Fruit fly (Drosophila melanogaster) whole organism, embryonic: ENCODE data around the gene CG14647.

ENCODE experiments used
- Ada2b ChIP-seq: fragments of 200-800 bp; sonication (Bioruptor generic); IDR thresholded peaks from 2 replicates; pipeline ENCODE4 v1.3.6; 2022; ENCODE audit warnings: missing biosample characterization, missing genetic modification characterization
- Asciz ChIP-seq: fragments of 200-800 bp; sonication (Bioruptor generic); optimal IDR thresholded peaks from 2 replicates; lab custom pipeline; 2017; ENCODE audit warnings: missing biosample characterization, mild to moderate bottlenecking, missing genetic modification characterization, missing genetic modification reagents
- Atf3 ChIP-seq: fragments of 200-800 bp; sonication (Bioruptor generic); optimal IDR thresholded peaks from 3 replicates; lab custom pipeline; 2016; ENCODE audit warnings: missing biosample characterization, missing genetic modification characterization
- B-H1 ChIP-seq: fragments of 200-800 bp; sonication (Bioruptor generic); IDR thresholded peaks from 3 replicates; pipeline ENCODE4 v1.3.6; 2022; ENCODE audit warnings: missing biosample characterization, missing genetic modification characterization
- CG10274 ChIP-seq: fragments of 200-800 bp; sonication (Bioruptor generic); optimal IDR thresholded peaks from 3 replicates; lab custom pipeline; 2017; ENCODE audit warnings: missing biosample characterization, mild to moderate bottlenecking, missing genetic modification characterization
- CG11504 ChIP-seq: fragments of 200-800 bp; sonication (Bioruptor generic); optimal IDR thresholded peaks from 3 replicates; lab custom pipeline; 2019; ENCODE audit warnings: missing biosample characterization, mild to moderate bottlenecking, missing genetic modification characterization, moderate library complexity
- CG12236 ChIP-seq: fragments of 200-800 bp; sonication (Bioruptor generic); optimal IDR thresholded peaks from 2 replicates; lab custom pipeline; 2016; ENCODE audit warnings: missing biosample characterization, missing genetic modification characterization
- CG12769 ChIP-seq: fragments of 200-800 bp; sonication (Bioruptor generic); optimal IDR thresholded peaks from 2 replicates; lab custom pipeline; 2019; ENCODE audit warnings: missing biosample characterization, mild to moderate bottlenecking, missing genetic modification characterization, moderate library complexity
- CG12942 ChIP-seq: fragments of 200-800 bp; sonication (Bioruptor generic); optimal IDR thresholded peaks from 3 replicates; lab custom pipeline; 2016; ENCODE audit warnings: missing biosample characterization, missing genetic modification characterization
- CG13894 ChIP-seq: fragments of 200-800 bp; sonication (Bioruptor generic); optimal IDR thresholded peaks from 3 replicates; lab custom pipeline; 2018; ENCODE audit warnings: missing biosample characterization, mild to moderate bottlenecking, missing genetic modification characterization, moderate library complexity
- CG17912 ChIP-seq: fragments of 200-800 bp; sonication (Bioruptor generic); optimal IDR thresholded peaks from 2 replicates; lab custom pipeline; 2018; ENCODE audit warnings: missing biosample characterization, mild to moderate bottlenecking, missing genetic modification characterization
- CG30020 ChIP-seq: fragments of 200-800 bp; optimal IDR thresholded peaks from 2 replicates; lab custom pipeline; 2019; ENCODE audit warnings: missing biosample characterization, mild to moderate bottlenecking, missing genetic modification characterization, moderate library complexity
- CG3726 ChIP-seq: fragments of 200-800 bp; sonication (Bioruptor generic); IDR thresholded peaks from 3 replicates; pipeline ENCODE4, ENCODE4 v1.3.6; 2022; ENCODE audit warnings: missing biosample characterization, missing genetic modification characterization
- CG6654 ChIP-seq: fragments of 200-800 bp; sonication (Bioruptor generic); optimal IDR thresholded peaks from 2 replicates; lab custom pipeline; 2017; ENCODE audit warnings: missing biosample characterization, mild to moderate bottlenecking, missing genetic modification characterization
- CTCF ChIP-seq: fragments of 200-800 bp; sonication (Bioruptor generic); optimal IDR thresholded peaks from 2 replicates; lab custom pipeline; 2017; ENCODE audit warnings: missing biosample characterization, mild to moderate bottlenecking, missing genetic modification characterization, moderate library complexity
- D ChIP-seq, 2 experiments: fragments of 200-800 bp in 1 of 2; fragments of >200 bp in 1 of 2; sonication (Bioruptor generic) in 1 of 2; optimal IDR thresholded peaks; 2 replicates in 1 of 2; 3 replicates in 1 of 2; lab custom pipeline; 2017; ENCODE audit warnings: mild to moderate bottlenecking in 1 of 2, missing biosample characterization in 1 of 2, missing genetic modification characterization in 1 of 2, missing genetic modification reagents in 1 of 2
- Deaf1 ChIP-seq: fragments of 200-800 bp; optimal IDR thresholded peaks from 3 replicates; lab custom pipeline; 2019; ENCODE audit warnings: missing biosample characterization, mild to moderate bottlenecking, missing genetic modification characterization, moderate library complexity
- Dip3 ChIP-seq: fragments of 200-800 bp; sonication (Bioruptor generic); optimal IDR thresholded peaks from 3 replicates; lab custom pipeline; 2016; ENCODE audit warnings: missing biosample characterization, missing genetic modification characterization
- HLH4C ChIP-seq: fragments of 200-800 bp; sonication (Bioruptor generic); IDR thresholded peaks from 3 replicates; pipeline ENCODE4 v1.3.6; 2022; ENCODE audit warnings: missing biosample characterization, missing genetic modification characterization; ENCODE audit not compliant: partially characterized antibody
- Hmx ChIP-seq: fragments of 200-800 bp; sonication (Bioruptor generic); optimal IDR thresholded peaks from 2 replicates; lab custom pipeline; 2016; ENCODE audit warnings: missing biosample characterization, missing genetic modification characterization
- Lim3 ChIP-seq: fragments of 200-800 bp; sonication (Bioruptor generic); IDR thresholded peaks from 2 replicates; pipeline ENCODE4 v1.3.6; 2022; ENCODE audit warnings: missing biosample characterization, missing genetic modification characterization
- Mes4 ChIP-seq: fragments of 200-800 bp; sonication (Bioruptor generic); optimal IDR thresholded peaks from 2 replicates; lab custom pipeline; 2016; ENCODE audit warnings: missing biosample characterization, missing genetic modification characterization
- NK7.1 ChIP-seq: fragments of 200-800 bp; sonication (Bioruptor generic); optimal IDR thresholded peaks from 3 replicates; lab custom pipeline; 2016; ENCODE audit warnings: missing biosample characterization, missing genetic modification characterization
- NfI ChIP-seq: fragments of 200-800 bp; sonication (Bioruptor generic); optimal IDR thresholded peaks from 3 replicates; lab custom pipeline; 2018; ENCODE audit warnings: missing biosample characterization, mild to moderate bottlenecking, missing genetic modification characterization, moderate library complexity
- Oaz ChIP-seq: fragments of 200-800 bp; sonication (Bioruptor generic); IDR thresholded peaks from 2 replicates; pipeline ENCODE4 v1.3.6; 2022; ENCODE audit warnings: missing biosample characterization, missing genetic modification characterization
- Optix ChIP-seq: fragments of 200-800 bp; sonication (Bioruptor generic); IDR thresholded peaks from 3 replicates; pipeline ENCODE4 v1.3.6; 2022; ENCODE audit warnings: missing biosample characterization, missing genetic modification characterization
- YL-1 ChIP-seq: fragments of 200-800 bp; sonication (Bioruptor generic); optimal IDR thresholded peaks from 3 replicates; lab custom pipeline; 2017; ENCODE audit warnings: missing biosample characterization, mild to moderate bottlenecking, missing genetic modification characterization
- abd-A ChIP-seq: fragments of 200-800 bp; sonication (Bioruptor generic); optimal IDR thresholded peaks from 3 replicates; lab custom pipeline; 2019; ENCODE audit warnings: missing biosample characterization, mild to moderate bottlenecking, missing genetic modification characterization, moderate library complexity
- aop ChIP-seq: fragments of 200-800 bp; sonication (Bioruptor generic); IDR thresholded peaks from 2 replicates; pipeline ENCODE4 v1.3.6; 2022; ENCODE audit warnings: missing biosample characterization, missing genetic modification characterization
- ash1 ChIP-seq: fragments of 200-800 bp; sonication (Bioruptor generic); optimal IDR thresholded peaks from 2 replicates; lab custom pipeline; 2018; ENCODE audit warnings: missing biosample characterization, mild to moderate bottlenecking, missing genetic modification characterization
- az2 ChIP-seq: fragments of 200-800 bp; sonication (Bioruptor generic); optimal IDR thresholded peaks from 3 replicates; lab custom pipeline; 2016; ENCODE audit warnings: missing biosample characterization, missing genetic modification characterization
- bigmax ChIP-seq: fragments of 200-800 bp; sonication (Bioruptor generic); optimal IDR thresholded peaks from 2 replicates; lab custom pipeline; 2018; ENCODE audit warnings: missing biosample characterization, mild to moderate bottlenecking, missing genetic modification characterization
- crp ChIP-seq, 2 experiments: fragments of 200-800 bp; sonication (Bioruptor generic); optimal IDR thresholded peaks; 2 replicates in 1 of 2; 3 replicates in 1 of 2; lab custom pipeline; 2017; ENCODE audit warnings: missing biosample characterization in 2 of 2, missing genetic modification characterization in 2 of 2, mild to moderate bottlenecking in 1 of 2, moderate library complexity in 1 of 2
- dpn ChIP-seq, 2 experiments: fragments of 200-800 bp; sonication (Bioruptor generic); optimal IDR thresholded peaks; 3 replicates each; lab custom pipeline; 2016; ENCODE audit warnings: missing biosample characterization in 2 of 2, missing genetic modification characterization in 2 of 2
- exex ChIP-seq: fragments of 200-800 bp; sonication (Bioruptor generic); optimal IDR thresholded peaks from 4 replicates; lab custom pipeline; 2018; ENCODE audit warnings: missing biosample characterization, mild to moderate bottlenecking, missing genetic modification characterization, moderate library complexity
- gem ChIP-seq: fragments of 200-800 bp; sonication (Bioruptor generic); optimal IDR thresholded peaks from 2 replicates; lab custom pipeline; 2019; ENCODE audit warnings: missing biosample characterization, mild to moderate bottlenecking, missing genetic modification characterization, moderate library complexity
- jigr1 ChIP-seq: fragments of 200-800 bp; sonication (Bioruptor generic); IDR thresholded peaks from 3 replicates; pipeline ENCODE4 v1.3.6; 2022; ENCODE audit warnings: missing biosample characterization, missing genetic modification characterization
- lab ChIP-seq: fragments of 200-800 bp; sonication (Bioruptor generic); optimal IDR thresholded peaks from 3 replicates; lab custom pipeline; 2017; ENCODE audit warnings: missing biosample characterization, missing genetic modification characterization, mild to moderate bottlenecking, moderate library complexity, missing genetic modification reagents
- mam ChIP-seq: fragments of 200-800 bp; sonication (Bioruptor generic); optimal IDR thresholded peaks from 3 replicates; lab custom pipeline; 2016; ENCODE audit warnings: missing biosample characterization, missing genetic modification characterization
- nom ChIP-seq: fragments of 200-800 bp; sonication (Bioruptor generic); optimal IDR thresholded peaks from 2 replicates; lab custom pipeline; 2017; ENCODE audit warnings: missing biosample characterization, missing genetic modification characterization, mild to moderate bottlenecking, moderate library complexity, missing genetic modification reagents
- pan ChIP-seq, 4 experiments: fragments of >200 bp in 3 of 4; fragments of 200-800 bp in 1 of 4; sonication (Bioruptor generic) in 1 of 4; optimal IDR thresholded peaks in 3 of 4; IDR thresholded peaks in 1 of 4; 2 replicates each; pipeline versions ENCODE4 v1.3.6 to Lab custom; 2017 to 2022; ENCODE audit warnings: missing biosample characterization in 2 of 4, missing genetic modification characterization in 2 of 4, mixed read lengths in 1 of 4
- pita ChIP-seq: fragments of 200-800 bp; sonication (Bioruptor generic); optimal IDR thresholded peaks from 2 replicates; lab custom pipeline; 2017; ENCODE audit warnings: missing biosample characterization, mild to moderate bottlenecking, missing genetic modification characterization
- pum ChIP-seq: fragments of 200-800 bp; sonication (Bioruptor generic); optimal IDR thresholded peaks from 2 replicates; lab custom pipeline; 2016; ENCODE audit warnings: missing biosample characterization, missing genetic modification characterization
- sim ChIP-seq: fragments of 200-800 bp; sonication (Bioruptor generic); IDR thresholded peaks from 2 replicates; pipeline ENCODE4 v1.3.6; 2022; ENCODE audit warnings: missing biosample characterization, missing genetic modification characterization
- slp2 ChIP-seq: fragments of 200-800 bp; sonication (Bioruptor generic); optimal IDR thresholded peaks from 2 replicates; lab custom pipeline; 2016; ENCODE audit warnings: missing biosample characterization, missing genetic modification characterization
- tap ChIP-seq: fragments of 200-800 bp; optimal IDR thresholded peaks from 3 replicates; lab custom pipeline; 2019; ENCODE audit warnings: missing biosample characterization, mild to moderate bottlenecking, missing genetic modification characterization, moderate library complexity
- tna ChIP-seq: fragments of 200-800 bp; sonication (Bioruptor generic); IDR thresholded peaks from 2 replicates; pipeline ENCODE4 v1.3.6; 2022; ENCODE audit warnings: missing biosample characterization, missing genetic modification characterization; ENCODE audit not compliant: partially characterized antibody
- trh ChIP-seq: fragments of 200-800 bp; sonication (Bioruptor generic); optimal IDR thresholded peaks from 2 replicates; lab custom pipeline; 2016; ENCODE audit warnings: missing biosample characterization, missing genetic modification characterization
- twi ChIP-seq: fragments of 200-800 bp; optimal IDR thresholded peaks from 2 replicates; lab custom pipeline; 2019; ENCODE audit warnings: missing biosample characterization, mild to moderate bottlenecking, missing genetic modification characterization, moderate library complexity
- vvl ChIP-seq: fragments of 200-800 bp; sonication (Bioruptor generic); IDR thresholded peaks from 2 replicates; pipeline ENCODE4 v1.3.6; 2022; ENCODE audit warnings: missing biosample characterization, missing genetic modification characterization

The CG14647 gene

DNA sequence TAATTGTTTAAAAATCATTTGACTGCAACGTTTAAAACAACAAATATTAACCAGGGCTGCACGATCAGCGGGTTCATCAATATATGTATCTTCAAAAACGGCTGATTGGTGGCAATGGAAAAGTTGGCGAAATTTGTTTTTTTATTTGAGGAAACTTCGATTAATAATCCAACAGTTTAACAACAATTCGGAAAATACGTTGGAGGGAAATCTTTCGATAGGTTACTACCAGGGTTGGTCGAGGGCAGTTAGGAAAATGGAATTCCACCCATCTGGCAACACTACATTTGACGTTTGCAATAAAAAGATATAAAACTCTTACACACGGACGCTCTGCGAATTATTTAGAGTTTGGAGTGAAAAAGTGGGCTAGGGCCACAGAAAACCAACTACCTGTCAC lies 36.8 kb downstream of the CG14647 start, which contains the start of the genes Lipt2 and CG14650 (continued):
- peak; percentile 93 for TF ChIP-seq YL-1
- no peak for TF ChIP-seq exex (tag; lab: Kevin White, UChicago)
- no peak for TF ChIP-seq NK7.1
- no peak for TF ChIP-seq Hmx (GFP tag; lab: Kevin White, UChicago)
- TF ChIP-seq HLH4C (GFP tag; lab: Robert Waterston, UW) = 0 out of 3 replicates have a peak, but pooled peaks have one; percentile 37
- peak; percentile 61 for TF ChIP-seq pum (GFP tag; lab: Kevin White, UChicago)
- no peak for TF ChIP-seq jigr1 (GFP tag; lab: Robert Waterston, UW)
- TF ChIP-seq CG12769 (tag; lab: Kevin White, UChicago) = no peak
- TF ChIP-seq crp (GFP tag; optimal IDR thresholded peaks at IDR 0.05; lab: Kevin White, UChicago) = peak in 1 of 2 experiments; percentile 37
- no peak for TF ChIP-seq abd-A (tag; lab: Kevin White, UChicago)
- TF ChIP-seq Dip3 (GFP tag; lab: Kevin White, UChicago) = peak; percentile 46
- peak; percentile 23 for TF ChIP-seq CTCF (GFP tag; lab: Kevin White, UChicago)
- no peak for TF ChIP-seq D (optimal IDR thresholded peaks at IDR 0.05; lab: Kevin White, UChicago)
- TF ChIP-seq D (GFP tag; optimal IDR thresholded peaks at IDR 0.05; lab: Kevin White, UChicago) = no peak
- TF ChIP-seq Mes4 = peak; percentile 47
- TF ChIP-seq B-H1 = no peak
- peak; percentile 52 for TF ChIP-seq NfI (GFP tag; lab: Kevin White, UChicago)
- TF ChIP-seq ash1 (GFP tag; lab: Kevin White, UChicago) = no peak
- TF ChIP-seq tap = no peak
- no peak for TF ChIP-seq Oaz (GFP tag; lab: Robert Waterston, UW)
- TF ChIP-seq mam (GFP tag; lab: Kevin White, UChicago) = peak; percentile 79
- TF ChIP-seq Lim3 (GFP tag; lab: Robert Waterston, UW) = no peak
- no peak for TF ChIP-seq Asciz (GFP tag; lab: Kevin White, UChicago)
- TF ChIP-seq CG13894 (tag; lab: Kevin White, UChicago) = no peak
- no peak; the same call in 2 of the 3 replicates for TF ChIP-seq Optix (GFP tag; lab: Robert Waterston, UW)
- no peak for TF ChIP-seq CG6654
- peak; percentile 23 for TF ChIP-seq CG12236 (GFP tag; lab: Kevin White, UChicago)
- no peak for TF ChIP-seq nom (GFP tag; lab: Kevin White, UChicago)
- TF ChIP-seq CG30020 (tag; lab: Kevin White, UChicago) = peak; percentile 79
- no peak for TF ChIP-seq Deaf1 (tag; lab: Kevin White, UChicago)
- peak; percentile 59 for TF ChIP-seq slp2 (GFP tag; lab: Kevin White, UChicago)
- TF ChIP-seq lab (GFP tag; lab: Kevin White, UChicago) = no peak
- TF ChIP-seq twi (tag; lab: Kevin White, UChicago) = peak; percentile 22
- peak; percentile 42 for TF ChIP-seq Atf3
- no peak for TF ChIP-seq CG10274 (GFP tag; lab: Kevin White, UChicago)
- no peak for TF ChIP-seq tna (GFP tag; lab: Robert Waterston, UW)
- TF ChIP-seq bigmax (GFP tag; lab: Kevin White, UChicago) = peak; percentile 45
- TF ChIP-seq gem (tag; lab: Kevin White, UChicago) = no peak
- TF ChIP-seq CG11504 = no peak
- peak; percentile 60 to 61 for TF ChIP-seq dpn (GFP tag; optimal IDR thresholded peaks at IDR 0.05; lab: Kevin White, UChicago)
- no peak for TF ChIP-seq CG3726
- peak; percentile 1 for TF ChIP-seq CG17912 (GFP tag; lab: Kevin White, UChicago)
- TF ChIP-seq vvl = peak; percentile 63
- peak; percentile 47 for TF ChIP-seq az2 (GFP tag; lab: Kevin White, UChicago)
- peak; percentile 55 for TF ChIP-seq CG12942 (GFP tag; lab: Kevin White, UChicago)
- no peak for TF ChIP-seq Ada2b (GFP tag; lab: Robert Waterston, UW)
- no peak for TF ChIP-seq trh
- TF ChIP-seq aop (GFP tag; lab: Robert Waterston, UW) = no peak
- TF ChIP-seq pan (optimal IDR thresholded peaks at IDR 0.05; lab: Kevin White, UChicago) = no peak
- peak in 1 of 2 experiments; percentile 49 for TF ChIP-seq pan (GFP tag; optimal IDR thresholded peaks at IDR 0.05 in 1 of 2, IDR thresholded peaks at IDR 0.05 in 1 of 2)
- TF ChIP-seq pita (GFP tag; lab: Kevin White, UChicago) = no peak
- no peak for TF ChIP-seq sim (GFP tag; lab: Robert Waterston, UW)
